Fruit fly (Drosophila melanogaster) whole organism, pupa: ENCODE measurements around the gene betaggt-I.

Experiments
- CG15710 ChIP-seq: fragments of 200-800 bp; sonication (Bioruptor generic); optimal IDR thresholded peaks from 2 replicates; lab custom pipeline; 2018; ENCODE audit warnings: missing biosample characterization, mild to moderate bottlenecking, missing genetic modification characterization, moderate library complexity
- CG34367 ChIP-seq: fragments of 200-800 bp; sonication (Bioruptor generic); optimal IDR thresholded peaks from 2 replicates; lab custom pipeline; 2018; ENCODE audit warnings: missing biosample characterization, mild to moderate bottlenecking, missing genetic modification characterization
- CG8301 ChIP-seq: fragments of 200-800 bp; sonication (Bioruptor generic); optimal IDR thresholded peaks from 2 replicates; lab custom pipeline; 2018; ENCODE audit warnings: missing biosample characterization, mild to moderate bottlenecking, missing genetic modification characterization
- D1 ChIP-seq: fragments of 200-800 bp; sonication (Bioruptor generic); optimal IDR thresholded peaks from 2 replicates; lab custom pipeline; 2018; ENCODE audit warnings: missing biosample characterization, mild to moderate bottlenecking, missing genetic modification characterization, moderate library complexity
- EcR ChIP-seq: fragments of 200-800 bp; sonication (Bioruptor generic); optimal IDR thresholded peaks from 3 replicates; lab custom pipeline; 2019; ENCODE audit warnings: missing biosample characterization, missing genetic modification characterization, mild to moderate bottlenecking, moderate library complexity, missing genetic modification reagents
- Pif1B ChIP-seq: fragments of 200-800 bp; sonication (Bioruptor generic); optimal IDR thresholded peaks from 3 replicates; lab custom pipeline; 2016; ENCODE audit warnings: missing biosample characterization, missing genetic modification characterization
- Snoo ChIP-seq: fragments of 200-800 bp; sonication (Bioruptor generic); optimal IDR thresholded peaks from 3 replicates; lab custom pipeline; 2017; ENCODE audit warnings: missing biosample characterization, mild to moderate bottlenecking, missing genetic modification characterization, inconsistent platforms
- gl ChIP-seq: fragments of 200-800 bp; sonication (Bioruptor generic); optimal IDR thresholded peaks from 2 replicates; lab custom pipeline; 2018; ENCODE audit warnings: missing biosample characterization, mild to moderate bottlenecking, missing genetic modification characterization
- rn ChIP-seq: fragments of 200-800 bp; sonication (Bioruptor generic); IDR thresholded peaks from 2 replicates; pipeline ENCODE4 v1.3.6; 2022; ENCODE audit warnings: missing biosample characterization, missing genetic modification characterization

dm6 chr2L:4995010-4995836 lies 49.8 kb downstream of the betaggt-I start:
- TF ChIP-seq Pif1B (GFP tag; lab: Kevin White, UChicago): no peak
- TF ChIP-seq CG8301: no peak
- TF ChIP-seq CG15710: no peak
- no peak for TF ChIP-seq D1 (tag; lab: Kevin White, UChicago)
- TF ChIP-seq CG34367 (tag; lab: Kevin White, UChicago): no peak
- no peak for TF ChIP-seq Snoo
- TF ChIP-seq EcR (GFP tag; lab: Kevin White, UChicago): no peak
- TF ChIP-seq rn (GFP tag; lab: Robert Waterston, UW): no peak
- no peak for TF ChIP-seq gl
